Fruit fly (Drosophila melanogaster): Measurements from ENCODE around the gene CG3281.

The CG3281 gene

dm6 chr3R:12010202-12010824 lies 47.7 kb upstream of the CG3281 start, which contains the start of the genes KLHL18 and GCC185 (continued):
- peak; percentile 83 for TF ChIP-seq grau (tag; optimal IDR thresholded peaks at IDR 0.05)
- TF ChIP-seq Taf1 (GFP tag; IDR thresholded peaks at IDR 0.05) = peak; percentile 45; the same call in 1 of the 2 replicates
- no peak for TF ChIP-seq Deaf1 (tag; optimal IDR thresholded peaks at IDR 0.05)
- peak; percentile 75 for TF ChIP-seq Hmx (GFP tag; optimal IDR thresholded peaks at IDR 0.05)
- TF ChIP-seq gce (GFP tag; IDR thresholded peaks at IDR 0.05) = no peak
- peak; percentile 33 for TF ChIP-seq cwo (GFP tag; optimal IDR thresholded peaks at IDR 0.05)
- TF ChIP-seq CG4730 (GFP tag; IDR thresholded peaks at IDR 0.05) = peak; percentile 56; the same call in 1 of the 2 replicates
- peak; percentile 80 for TF ChIP-seq Rfx (GFP tag; IDR thresholded peaks at IDR 0.05)
- TF ChIP-seq gt (GFP tag; IDR thresholded peaks at IDR 0.05) = no peak
- peak; percentile 47 for TF ChIP-seq CG3281 (GFP tag; optimal IDR thresholded peaks at IDR 0.05)
- TF ChIP-seq CG1024 (GFP tag; IDR thresholded peaks at IDR 0.05) = no peak; the same call in 1 of the 2 replicates
- no peak for TF ChIP-seq CG34376 (GFP tag; optimal IDR thresholded peaks at IDR 0.05)
- no peak for TF ChIP-seq Ravus (GFP tag; IDR thresholded peaks at IDR 0.05)
- TF ChIP-seq Hand (GFP tag; optimal IDR thresholded peaks at IDR 0.05) = no peak
- TF ChIP-seq CG6175 (GFP tag; IDR thresholded peaks at IDR 0.05) = no peak
- TF ChIP-seq CG13775 (GFP tag; optimal IDR thresholded peaks at IDR 0.05) = peak; percentile 81
- TF ChIP-seq CG12155 (GFP tag; optimal IDR thresholded peaks at IDR 0.05) = peak; percentile 83
- no peak for TF ChIP-seq cg (GFP tag; optimal IDR thresholded peaks at IDR 0.05)
- TF ChIP-seq H15 (GFP tag; IDR thresholded peaks at IDR 0.05) = peak; percentile 55; the same call in 1 of the 3 replicates
- TF ChIP-seq Tbp (GFP tag; optimal IDR thresholded peaks at IDR 0.05) = no peak
- TF ChIP-seq CG31441 (GFP tag; IDR thresholded peaks at IDR 0.05) = no peak; the same call in 1 of the 2 replicates
- TF ChIP-seq ato (GFP tag; IDR thresholded peaks at IDR 0.05; ENCODE audit: partially characterized antibody) = 0 out of 2 replicates have a peak, but pooled peaks have one; percentile 15
- peak; percentile 56 for TF ChIP-seq stwl (tag; optimal IDR thresholded peaks at IDR 0.05)
- peak; percentile 26 for TF ChIP-seq Bdp1 (GFP tag; optimal IDR thresholded peaks at IDR 0.05)
- TF ChIP-seq nerfin-1 (tag; optimal IDR thresholded peaks at IDR 0.05) = peak; percentile 63
- no peak for TF ChIP-seq ftz-f1 (GFP tag; optimal IDR thresholded peaks at IDR 0.05)
- no peak for TF ChIP-seq Sox100B (GFP tag; optimal IDR thresholded peaks at IDR 0.05)
- TF ChIP-seq mirr (GFP tag; optimal IDR thresholded peaks at IDR 0.05) = no peak
- TF ChIP-seq Adf1 (GFP tag; IDR thresholded peaks at IDR 0.05) = peak; percentile 35; the same call in 1 of the 2 replicates
- peak; percentile 69 for TF ChIP-seq lab (GFP tag; optimal IDR thresholded peaks at IDR 0.05)
- peak; percentile 45 for TF ChIP-seq D19B (GFP tag; optimal IDR thresholded peaks at IDR 0.05)
- TF ChIP-seq corto (GFP tag; optimal IDR thresholded peaks at IDR 0.05) = no peak
- peak; percentile 68 for TF ChIP-seq bab2 (GFP tag; optimal IDR thresholded peaks at IDR 0.05)
- TF ChIP-seq CG8944 (GFP tag; optimal IDR thresholded peaks at IDR 0.05) = peak; percentile 60
- TF ChIP-seq CG14965 (GFP tag; optimal IDR thresholded peaks at IDR 0.05; ENCODE audit: borderline replicate concordance) = no peak
- TF ChIP-seq Pdp1 (GFP tag; optimal IDR thresholded peaks at IDR 0.05) = peak in 1 of 2 experiments; percentile 77
- TF ChIP-seq Hmr (GFP tag; optimal IDR thresholded peaks at IDR 0.05) = peak; percentile 62
- peak; percentile 90 for TF ChIP-seq Dll (GFP tag; IDR thresholded peaks at IDR 0.05; ENCODE audit: partially characterized antibody)
- TF ChIP-seq crp (GFP tag; optimal IDR thresholded peaks at IDR 0.05) = peak; percentile 97 to 98
- TF ChIP-seq Gsc (GFP tag; IDR thresholded peaks at IDR 0.05) = no peak
- peak; percentile 53 to 59 for TF ChIP-seq chif (GFP tag; optimal IDR thresholded peaks at IDR 0.05)
- TF ChIP-seq unpg (GFP tag; optimal IDR thresholded peaks at IDR 0.05) = no peak
- TF ChIP-seq CG16813 (GFP tag; IDR thresholded peaks at IDR 0.05; ENCODE audit: partially characterized antibody) = peak; percentile 89
- TF ChIP-seq dm (GFP tag; optimal IDR thresholded peaks at IDR 0.05) = peak; percentile 20
- TF ChIP-seq insv (GFP tag; optimal IDR thresholded peaks at IDR 0.05) = peak in 1 of 2 experiments; percentile 85
- peak; percentile 91 for TF ChIP-seq Hr3 (GFP tag; optimal IDR thresholded peaks at IDR 0.05)
- no peak for TF ChIP-seq CG8388 (GFP tag; optimal IDR thresholded peaks at IDR 0.05)
- TF ChIP-seq CG13123 (GFP tag; optimal IDR thresholded peaks at IDR 0.05) = peak; percentile 30
- TF ChIP-seq psq (GFP tag; optimal IDR thresholded peaks at IDR 0.05) = peak; percentile 49
